Fruit fly (Drosophila melanogaster) whole organism: ENCODE data around the gene CG34278.

ENCODE experiments used
- CG8478 ChIP-seq: fragments of >200 bp; optimal IDR thresholded peaks from 2 replicates; lab custom pipeline; 2018; ENCODE audit warnings: inconsistent platforms
- EcR ChIP-seq, 2 experiments: fragments of >200 bp; optimal IDR thresholded peaks; 2 replicates each; lab custom pipeline; 2017; ENCODE audit warnings: missing biosample characterization in 2 of 2, missing genetic modification characterization in 2 of 2, missing genetic modification reagents in 2 of 2
- pan ChIP-seq: fragments of >200 bp; optimal IDR thresholded peaks from 2 replicates; lab custom pipeline; 2017

dm6 chr3R:17082471-17082870 is 37.8 kb upstream of the CG34278 start:
- TF ChIP-seq pan (lab: Kevin White, UChicago), result no peak
- no peak for TF ChIP-seq CG8478 (lab: Kevin White, UChicago)
- no peak for TF ChIP-seq EcR (GFP tag; optimal IDR thresholded peaks at IDR 0.05; lab: Kevin White, UChicago)
